Fruit fly (Drosophila melanogaster): ENCODE measurements around the gene BBS1.

DNA sequence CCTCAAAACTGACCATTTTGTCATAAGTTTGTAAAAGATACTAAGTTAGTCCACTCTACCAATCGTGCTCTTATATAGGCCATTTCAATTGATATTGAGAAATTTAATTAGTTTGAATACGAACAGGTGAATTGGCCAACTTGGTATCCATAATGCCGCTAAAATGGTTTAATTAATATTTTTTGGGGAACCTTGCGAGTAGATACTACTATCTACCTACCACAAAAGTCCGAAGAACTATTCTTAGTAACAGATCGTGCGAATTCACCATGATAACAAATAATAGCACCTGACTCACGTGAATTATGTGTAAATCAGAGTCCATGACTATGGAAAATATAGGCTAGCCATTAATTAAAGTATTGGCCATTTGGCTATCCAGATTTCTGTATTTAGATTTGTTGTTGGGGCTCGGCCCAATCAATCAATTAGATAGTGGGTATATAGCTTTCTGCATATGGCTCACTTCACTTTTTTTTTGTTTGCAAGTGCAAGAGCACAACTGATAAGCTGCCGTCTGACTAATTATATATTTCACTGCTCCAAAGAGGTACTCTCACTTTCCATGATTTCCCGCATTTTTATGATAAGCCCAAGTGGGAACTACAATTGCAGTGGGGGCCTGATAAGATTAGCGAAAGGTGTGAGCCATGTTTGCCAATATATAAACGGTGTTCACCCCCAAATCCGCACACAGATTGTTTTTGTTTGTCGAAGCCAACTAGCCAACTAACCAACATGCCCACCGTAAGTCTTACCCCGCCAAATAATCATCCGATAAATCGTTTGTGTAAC is 2.7 kb downstream of the BBS1 start, which contains the start of the genes Acbp4 and Acbp6:
- TF ChIP-seq Hr38 (GFP tag; optimal IDR thresholded peaks at IDR 0.05) (no peak), pdm3 (GFP tag; optimal IDR thresholded peaks at IDR 0.05) (no peak), CG6792 (GFP tag; optimal IDR thresholded peaks at IDR 0.05) (no peak), cyc (GFP tag; optimal IDR thresholded peaks at IDR 0.05) (no peak), CG6854 (GFP tag; optimal IDR thresholded peaks at IDR 0.05) (no peak), CG8632 (GFP tag; optimal IDR thresholded peaks at IDR 0.05) (no peak), CG10669 (GFP tag; optimal IDR thresholded peaks at IDR 0.05) (no peak), Ets96B (tag; optimal IDR thresholded peaks at IDR 0.05) (no peak), esn (GFP tag; optimal IDR thresholded peaks at IDR 0.05) (no peak), CG10631 (GFP tag; optimal IDR thresholded peaks at IDR 0.05) (no peak)
